Worm (Caenorhabditis elegans) whole organism, L2 larva: Measurements from ENCODE around the gene Y37E11B.5.

Experiments used
- C34F6.9 ChIP-seq: fragments of 150-350 bp; optimal IDR thresholded peaks from 2 replicates; lab custom pipeline; 2014; ENCODE audit warnings: missing biosample characterization, missing genetic modification characterization
- F13H6.1 ChIP-seq: sonication (generic microtip); optimal IDR thresholded peaks from 2 replicates; lab custom pipeline; 2016; ENCODE audit warnings: missing genetic modification characterization, missing compliant biosample characterization
- R02D3.7 ChIP-seq: fragments of 150-350 bp; optimal IDR thresholded peaks from 2 replicates; lab custom pipeline; 2014; ENCODE audit warnings: missing biosample characterization, missing genetic modification characterization
- Y55F3AM.14 ChIP-seq: fragments of 200-800 bp; sonication (Bioruptor generic); optimal IDR thresholded peaks from 2 replicates; lab custom pipeline; 2018; ENCODE audit warnings: mild to moderate bottlenecking, missing genetic modification characterization, missing compliant biosample characterization
- aly-2 ChIP-seq: fragments of 150-350 bp; optimal IDR thresholded peaks from 2 replicates; lab custom pipeline; 2014; ENCODE audit warnings: missing biosample characterization, missing genetic modification characterization
- ama-1 ChIP-seq: fragments of 150-350 bp; optimal IDR thresholded peaks from 2 replicates; lab custom pipeline; 2018; ENCODE audit warnings: inconsistent platforms
- blmp-1 ChIP-seq: sonication (generic microtip); optimal IDR thresholded peaks from 2 replicates; lab custom pipeline; 2017; ENCODE audit warnings: missing genetic modification characterization, mild to moderate bottlenecking, missing compliant biosample characterization, antibody characterized with exemption, moderate library complexity; ENCODE audit not compliant: insufficient read depth
- ceh-16 ChIP-seq: fragments of 150-350 bp; optimal IDR thresholded peaks from 2 replicates; lab custom pipeline; 2014; ENCODE audit warnings: missing biosample characterization, missing genetic modification characterization
- ceh-82 ChIP-seq: fragments of 150-350 bp; optimal IDR thresholded peaks from 2 replicates; lab custom pipeline; 2014; ENCODE audit warnings: missing biosample characterization, missing genetic modification characterization
- crh-2 ChIP-seq: sonication (generic microtip); optimal IDR thresholded peaks from 2 replicates; lab custom pipeline; 2017; ENCODE audit warnings: missing biosample characterization, missing genetic modification characterization
- dmd-4 ChIP-seq: sonication (generic microtip); optimal IDR thresholded peaks from 2 replicates; lab custom pipeline; 2017; ENCODE audit warnings: missing biosample characterization, missing genetic modification characterization
- elt-1 ChIP-seq: fragments of 150-350 bp; optimal IDR thresholded peaks from 2 replicates; lab custom pipeline; 2014; ENCODE audit warnings: missing biosample characterization, missing genetic modification characterization
- elt-3 ChIP-seq: sonication (generic microtip); optimal IDR thresholded peaks from 2 replicates; lab custom pipeline; 2017; ENCODE audit warnings: missing biosample characterization, missing genetic modification characterization
- gmeb-1 ChIP-seq: fragments of 150-350 bp; optimal IDR thresholded peaks from 2 replicates; lab custom pipeline; 2014; ENCODE audit warnings: missing biosample characterization, missing genetic modification characterization
- lin-11 ChIP-seq: fragments of 150-350 bp; sonication (generic microtip); optimal IDR thresholded peaks from 2 replicates; lab custom pipeline; 2014; ENCODE audit warnings: missing biosample characterization, missing genetic modification characterization, inconsistent platforms, mixed read lengths
- lin-13 ChIP-seq: fragments of 150-350 bp; optimal IDR thresholded peaks from 2 replicates; lab custom pipeline; 2014; ENCODE audit warnings: missing biosample characterization, missing genetic modification reagents, missing genetic modification characterization
- lin-39 ChIP-seq: fragments of 150-350 bp; optimal IDR thresholded peaks from 2 replicates; lab custom pipeline; 2014; ENCODE audit warnings: missing biosample characterization, missing genetic modification reagents, missing genetic modification characterization
- mab-5 ChIP-seq: fragments of 150-350 bp; optimal IDR thresholded peaks from 2 replicates; lab custom pipeline; 2014; ENCODE audit warnings: missing biosample characterization, missing genetic modification characterization
- nhr-12 ChIP-seq: fragments of 150-350 bp; optimal IDR thresholded peaks from 2 replicates; lab custom pipeline; 2014; ENCODE audit warnings: missing biosample characterization, missing genetic modification characterization
- nhr-129 ChIP-seq: fragments of 150-350 bp; optimal IDR thresholded peaks from 2 replicates; lab custom pipeline; 2014; ENCODE audit warnings: missing biosample characterization, missing genetic modification characterization
- nhr-23 ChIP-seq: fragments of 150-350 bp; optimal IDR thresholded peaks from 2 replicates; lab custom pipeline; 2014; ENCODE audit warnings: missing biosample characterization, missing genetic modification reagents, missing genetic modification characterization
- nhr-237 ChIP-seq: fragments of 150-350 bp; optimal IDR thresholded peaks from 2 replicates; lab custom pipeline; 2014; ENCODE audit warnings: missing biosample characterization, missing genetic modification characterization
- nhr-25 ChIP-seq: fragments of 150-350 bp; sonication (generic microtip); optimal IDR thresholded peaks from 3 replicates; lab custom pipeline; 2014; ENCODE audit warnings: missing biosample characterization, missing genetic modification characterization
- nhr-6 ChIP-seq: fragments of 150-350 bp; optimal IDR thresholded peaks from 2 replicates; lab custom pipeline; 2014; ENCODE audit warnings: missing biosample characterization, missing genetic modification characterization
- peb-1 ChIP-seq: fragments of 150-350 bp; optimal IDR thresholded peaks from 2 replicates; lab custom pipeline; 2014; ENCODE audit warnings: missing biosample characterization, missing genetic modification characterization
- sem-4 ChIP-seq: fragments of 150-350 bp; optimal IDR thresholded peaks from 2 replicates; lab custom pipeline; 2014; ENCODE audit warnings: missing biosample characterization, missing genetic modification reagents, missing genetic modification characterization
- skn-1 ChIP-seq: sonication (generic microtip); optimal IDR thresholded peaks from 2 replicates; lab custom pipeline; 2017; ENCODE audit warnings: missing biosample characterization, missing genetic modification characterization
- sma-9 ChIP-seq, 2 experiments: fragments of 150-350 bp in 1 of 2; sonication (generic microtip) in 1 of 2; optimal IDR thresholded peaks; 2 replicates each; lab custom pipeline; 2014 to 2016; ENCODE audit warnings: missing genetic modification characterization in 2 of 2, mild to moderate bottlenecking in 1 of 2, missing biosample characterization in 1 of 2, missing compliant biosample characterization in 1 of 2, missing genetic modification reagents in 1 of 2, moderate library complexity in 1 of 2
- snpc-4 ChIP-seq: fragments of 150-350 bp; optimal IDR thresholded peaks from 2 replicates; lab custom pipeline; 2014; ENCODE audit warnings: missing biosample characterization, missing genetic modification characterization
- unc-55 ChIP-seq: fragments of 150-350 bp; sonication (generic microtip); optimal IDR thresholded peaks from 3 replicates; lab custom pipeline; 2014; ENCODE audit warnings: missing biosample characterization, missing genetic modification reagents, missing genetic modification characterization
- unc-62 ChIP-seq: fragments of 150-350 bp; optimal IDR thresholded peaks from 2 replicates; lab custom pipeline; 2014; ENCODE audit warnings: missing biosample characterization, missing genetic modification reagents, missing genetic modification characterization
- ztf-11 ChIP-seq: sonication (generic microtip); optimal IDR thresholded peaks from 2 replicates; lab custom pipeline; 2017; ENCODE audit warnings: missing biosample characterization, missing genetic modification characterization
- ztf-4 ChIP-seq: fragments of 150-350 bp; optimal IDR thresholded peaks from 2 replicates; lab custom pipeline; 2014; ENCODE audit warnings: missing biosample characterization, missing genetic modification characterization

Gene Y37E11B.5

ce11 chrIV:3568608-3569007 is 29.7 kb downstream of the Y37E11B.5 start, which contains the start of gene otpl-1:
Gene otpl-1, plus strand, starts transcription at chrIV:3568979.
- TF ChIP-seq ztf-4 (tag; lab: Kevin White, UChicago) = no peak
- peak; percentile 26 for TF ChIP-seq snpc-4 (tag; lab: Kevin White, UChicago)

- no peak for TF ChIP-seq blmp-1
- TF ChIP-seq peb-1 = no peak
- TF ChIP-seq nhr-6 (tag; lab: Kevin White, UChicago) = no peak
- TF ChIP-seq gmeb-1 (tag; lab: Kevin White, UChicago) = no peak
- TF ChIP-seq F13H6.1 (tag; lab: Kevin White, UChicago) = no peak
- no peak for TF ChIP-seq nhr-12 (tag; lab: Kevin White, UChicago)
- no peak for TF ChIP-seq aly-2
- no peak for TF ChIP-seq skn-1 (tag; lab: Kevin White, UChicago)
- TF ChIP-seq elt-1 (tag; lab: Kevin White, UChicago) = no peak
- TF ChIP-seq ztf-11 (tag; lab: Kevin White, UChicago) = no peak
- TF ChIP-seq unc-62 (GFP tag; lab: Kevin White, UChicago) = no peak
- TF ChIP-seq ceh-82 (tag; lab: Kevin White, UChicago) = no peak
- TF ChIP-seq sma-9 (GFP tag; optimal IDR thresholded peaks at IDR 0.05; lab: Kevin White, UChicago) = no peak
- TF ChIP-seq sma-9 (tag; optimal IDR thresholded peaks at IDR 0.05; lab: Kevin White, UChicago) = no peak
- TF ChIP-seq nhr-25 (tag; lab: Kevin White, UChicago) = no peak
- no peak for TF ChIP-seq ama-1 (lab: Kevin White, UChicago)
- TF ChIP-seq elt-3 (tag; lab: Kevin White, UChicago) = no peak
- no peak for TF ChIP-seq nhr-129
Measured at ce11 chrIV:3564901-3565300, 33.5 kb downstream of the Y37E11B.5 start, which contains the start of gene sre-5. Gene sre-5, plus strand, starts transcription at chrIV:3565201.

- TF ChIP-seq nhr-12 (tag; lab: Kevin White, UChicago) = no peak
- TF ChIP-seq nhr-25 (tag; lab: Kevin White, UChicago) = no peak
- TF ChIP-seq sem-4 (tag; lab: Kevin White, UChicago) = no peak
- TF ChIP-seq peb-1 = no peak
- no peak for TF ChIP-seq snpc-4 (tag; lab: Kevin White, UChicago)
- TF ChIP-seq nhr-237 (tag; lab: Kevin White, UChicago) = no peak
- TF ChIP-seq ceh-16 (tag; lab: Kevin White, UChicago) = no peak
- no peak for TF ChIP-seq crh-2 (tag; lab: Kevin White, UChicago)
- TF ChIP-seq Y55F3AM.14 (GFP tag; lab: Kevin White, UChicago) = no peak
- TF ChIP-seq C34F6.9 (tag; lab: Kevin White, UChicago) = no peak
- no peak for TF ChIP-seq elt-3 (tag; lab: Kevin White, UChicago)
- TF ChIP-seq gmeb-1 (tag; lab: Kevin White, UChicago) = no peak
- no peak for TF ChIP-seq dmd-4 (tag; lab: Kevin White, UChicago)
- TF ChIP-seq lin-13 (GFP tag; lab: Kevin White, UChicago) = no peak
- TF ChIP-seq mab-5 = no peak
Measured at ce11 chrIV:3559201-3559600, 39.2 kb downstream of the Y37E11B.5 start.

ce11 chrIV:3557331-3557730 is 41.0 kb downstream of the Y37E11B.5 start, which contains the start of gene osm-9:
Gene osm-9, minus strand, starts transcription at chrIV:3557431.
- TF ChIP-seq lin-39 (tag; lab: Kevin White, UChicago) (no peak), nhr-6 (tag; lab: Kevin White, UChicago) (no peak), blmp-1 (no peak), ceh-16 (tag; lab: Kevin White, UChicago) (no peak), elt-3 (tag; lab: Kevin White, UChicago) (no peak), F13H6.1 (tag; lab: Kevin White, UChicago) (no peak), unc-55 (GFP tag; lab: Kevin White, UChicago) (no peak), nhr-23 (tag; lab: Kevin White, UChicago) (no peak), nhr-12 (tag; lab: Kevin White, UChicago) (no peak)

ce11 chrIV:3552933-3553332 is 45.4 kb downstream of the Y37E11B.5 start:
- no peak for TF ChIP-seq lin-11 (tag; lab: Kevin White, UChicago)
- TF ChIP-seq unc-62 (GFP tag; lab: Kevin White, UChicago) = no peak
- TF ChIP-seq R02D3.7 (tag; lab: Kevin White, UChicago) = no peak
- no peak for TF ChIP-seq snpc-4 (tag; lab: Kevin White, UChicago)
- TF ChIP-seq ceh-82 (tag; lab: Kevin White, UChicago) = no peak
- no peak for TF ChIP-seq C34F6.9 (tag; lab: Kevin White, UChicago)
- no peak for TF ChIP-seq sma-9 (GFP tag; optimal IDR thresholded peaks at IDR 0.05; lab: Kevin White, UChicago)
- no peak for TF ChIP-seq sma-9 (tag; optimal IDR thresholded peaks at IDR 0.05; lab: Kevin White, UChicago)
- no peak for TF ChIP-seq aly-2
- TF ChIP-seq ztf-11 (tag; lab: Kevin White, UChicago) = no peak
- TF ChIP-seq unc-55 (GFP tag; lab: Kevin White, UChicago) = no peak
